Worm (Caenorhabditis elegans): ENCODE results near the gene R10E8.8.

The R10E8.8 gene

ce11 chrV:18265514-18265913 lies 24.0 kb upstream of the R10E8.8 start:
- TF ChIP-seq ztf-11 (tag; optimal IDR thresholded peaks at IDR 0.05) (no peak), hlh-17 (GFP tag; optimal IDR thresholded peaks at IDR 0.05; ENCODE audit: borderline replicate concordance) (no peak), efl-1 (optimal IDR thresholded peaks at IDR 0.05) (no peak), efl-1 (GFP tag; optimal IDR thresholded peaks at IDR 0.05 in 1 of 2) (peak in 1 of 2 experiments; percentile 75), mab-9 (GFP tag; IDR thresholded peaks at IDR 0.05) (no peak), isw-1 (GFP tag; IDR thresholded peaks at IDR 0.05) (no peak)

DNA sequence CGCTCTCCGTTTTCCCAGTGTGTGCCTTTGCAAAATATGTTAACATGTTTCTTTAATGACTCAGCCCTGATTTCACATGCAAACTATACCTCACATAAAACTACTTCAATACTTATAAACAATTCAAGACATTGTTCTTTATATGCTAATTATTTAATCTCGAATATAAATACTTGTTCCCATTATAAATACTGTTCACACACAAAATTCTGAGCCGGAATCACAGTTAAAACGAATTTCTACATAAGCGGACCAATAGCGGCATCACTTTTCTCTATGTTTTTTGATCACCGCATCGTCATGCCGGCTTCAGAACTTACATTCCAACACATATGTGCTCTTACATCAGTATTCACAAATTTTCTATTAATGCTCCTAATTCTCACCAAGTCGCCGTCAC lies 13.0 kb upstream of the R10E8.8 start, which contains the start of gene R10E8.5:
Gene R10E8.5, plus strand, starts transcription at position 301 of the 400 bp plus-strand sequence.
- TF ChIP-seq lin-15B (tag; optimal IDR thresholded peaks at IDR 0.05) (no peak), egl-27 (tag; optimal IDR thresholded peaks at IDR 0.05) (no peak), efl-3 (GFP tag; optimal IDR thresholded peaks at IDR 0.05) (no peak), lin-13 (GFP tag; optimal IDR thresholded peaks at IDR 0.05) (no peak), mef-2 (tag; optimal IDR thresholded peaks at IDR 0.05) (no peak), hpl-2 (GFP tag; optimal IDR thresholded peaks at IDR 0.05) (no peak), lin-39 (tag; optimal IDR thresholded peaks at IDR 0.05) (no peak), vab-15 (tag; optimal IDR thresholded peaks at IDR 0.05) (no peak), sptf-1 (tag; optimal IDR thresholded peaks at IDR 0.05) (no peak), pag-3 (tag; optimal IDR thresholded peaks at IDR 0.05; ENCODE audit: borderline replicate concordance, insufficient read depth) (no peak), ceh-88 (GFP tag; IDR thresholded peaks at IDR 0.05) (no peak)

ce11 chrV:18253494-18253893 lies 12.0 kb upstream of the R10E8.8 start, which contains the start of gene R10E8.2:
Gene R10E8.2 (plus strand): TSS chrV:18253794.
- no peak for TF ChIP-seq isw-1 (GFP tag; IDR thresholded peaks at IDR 0.05)
- no peak for TF ChIP-seq egl-27 (tag; optimal IDR thresholded peaks at IDR 0.05)
- TF ChIP-seq mab-9 (GFP tag; IDR thresholded peaks at IDR 0.05): no peak
- no peak for TF ChIP-seq ets-5 (GFP tag; IDR thresholded peaks at IDR 0.05)
- no peak for TF ChIP-seq nhr-85 (tag)
- no peak for TF ChIP-seq ztf-4 (tag; optimal IDR thresholded peaks at IDR 0.05)
- TF ChIP-seq ces-1 (GFP tag; optimal IDR thresholded peaks at IDR 0.05): no peak
- no peak for TF ChIP-seq nhr-28 (tag; optimal IDR thresholded peaks at IDR 0.05)
- no peak for TF ChIP-seq ceh-8 (GFP tag; optimal IDR thresholded peaks at IDR 0.05)
- TF ChIP-seq unc-30 (tag; optimal IDR thresholded peaks at IDR 0.05): no peak
- TF ChIP-seq nhr-90 (tag; optimal IDR thresholded peaks at IDR 0.05; ENCODE audit: poor library complexity): no peak
- no peak for TF ChIP-seq zag-1 (tag; optimal IDR thresholded peaks at IDR 0.05)
- TF ChIP-seq nhr-84 (tag; optimal IDR thresholded peaks at IDR 0.05): no peak
- no peak for TF ChIP-seq snu-23 (GFP tag; optimal IDR thresholded peaks at IDR 0.05)
- no peak for TF ChIP-seq ceh-88 (GFP tag; IDR thresholded peaks at IDR 0.05)
- TF ChIP-seq aha-1 (tag; optimal IDR thresholded peaks at IDR 0.05): no peak
- TF ChIP-seq nhr-12 (tag; optimal IDR thresholded peaks at IDR 0.05): no peak

DNA sequence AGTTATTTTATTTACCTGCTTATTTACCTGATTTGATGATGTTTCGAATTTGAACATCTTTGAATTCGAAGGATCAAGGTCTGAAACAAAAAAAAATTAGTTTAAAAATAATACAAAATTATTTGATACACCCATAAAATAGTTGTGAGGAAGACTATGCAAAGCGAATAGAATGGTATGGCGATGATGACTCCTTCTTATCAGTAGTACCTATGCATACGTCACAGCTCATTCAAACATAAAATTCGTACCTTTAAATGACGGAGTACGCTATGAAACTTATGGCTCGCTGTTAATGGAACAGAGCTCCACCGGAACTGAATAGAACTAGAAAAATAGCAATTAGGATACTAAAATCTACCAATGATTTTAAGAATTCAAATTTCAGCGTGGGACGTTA lies 10.8 kb upstream of the R10E8.8 start, which contains the start of gene R10E8.1:
Gene R10E8.1, minus strand, starts transcription at position 178 of the 400 bp plus-strand sequence.
- TF ChIP-seq ceh-90 (tag; optimal IDR thresholded peaks at IDR 0.05) (no peak), nhr-85 (tag) (no peak), elt-2 (tag; optimal IDR thresholded peaks at IDR 0.05) (peak; percentile 18), ets-5 (GFP tag; IDR thresholded peaks at IDR 0.05) (no peak), nhr-71 (tag; optimal IDR thresholded peaks at IDR 0.05) (no peak), sptf-1 (tag; optimal IDR thresholded peaks at IDR 0.05) (no peak), unc-98 (GFP tag; IDR thresholded peaks at IDR 0.05) (no peak)

- TF ChIP-seq elt-2 (tag; optimal IDR thresholded peaks at IDR 0.05) (peak; percentile 92), mef-2 (tag; optimal IDR thresholded peaks at IDR 0.05) (no peak), pqm-1 (tag; optimal IDR thresholded peaks at IDR 0.05) (peak; percentile 9), lin-14 (GFP tag; optimal IDR thresholded peaks at IDR 0.05) (peak; percentile 4), zag-1 (tag; optimal IDR thresholded peaks at IDR 0.05) (no peak), fos-1 (tag; optimal IDR thresholded peaks at IDR 0.05) (no peak), mep-1 (tag; optimal IDR thresholded peaks at IDR 0.05) (no peak), tlp-1 (tag; optimal IDR thresholded peaks at IDR 0.05) (peak; percentile 8), sptf-1 (tag; optimal IDR thresholded peaks at IDR 0.05) (no peak)
Observed at ce11 chrV:18246077-18246476, 4.6 kb upstream of the R10E8.8 start.
